Fruit fly (Drosophila melanogaster) whole organism, embryonic: ENCODE data around the gene CG45494.
"Not testable (repeated sequence)": the region's sequence is repeated elsewhere in the genome, so short reads cannot be mapped to it uniquely, and the experiment has no call there.

ENCODE experiments used
- CG12744 ChIP-seq: fragments of 200-800 bp; sonication (Bioruptor generic); optimal IDR thresholded peaks from 2 replicates; lab custom pipeline; 2016; ENCODE audit warnings: missing biosample characterization, missing genetic modification characterization
- CG15479 ChIP-seq: fragments of 200-800 bp; sonication (Bioruptor generic); optimal IDR thresholded peaks from 3 replicates; lab custom pipeline; 2019; ENCODE audit warnings: missing biosample characterization, mild to moderate bottlenecking, missing genetic modification characterization, moderate library complexity
- CG16779 ChIP-seq: fragments of 200-800 bp; sonication (Bioruptor generic); IDR thresholded peaks from 2 replicates; pipeline ENCODE4 v1.3.6; 2022; ENCODE audit warnings: missing biosample characterization, missing genetic modification characterization
- CG34224 ChIP-seq: fragments of 200-800 bp; sonication (Bioruptor generic); IDR thresholded peaks from 3 replicates; pipeline ENCODE4 v1.3.6; 2022; ENCODE audit warnings: missing biosample characterization, missing genetic modification characterization; ENCODE audit not compliant: partially characterized antibody
- CG5180 ChIP-seq: fragments of 200-800 bp; sonication (Bioruptor generic); optimal IDR thresholded peaks from 3 replicates; lab custom pipeline; 2017; ENCODE audit warnings: missing biosample characterization, missing genetic modification characterization, mild to moderate bottlenecking, moderate library complexity, missing genetic modification reagents
- Dll ChIP-seq: fragments of 200-800 bp; sonication (Bioruptor generic); IDR thresholded peaks from 4 replicates; pipeline ENCODE4 v1.3.6; 2022; ENCODE audit warnings: missing biosample characterization, missing genetic modification characterization; ENCODE audit not compliant: partially characterized antibody
- Trl ChIP-seq, 3 experiments: fragments of >200 bp in 2 of 3; fragments of 200-800 bp in 1 of 3; sonication (Bioruptor generic) in 1 of 3; optimal IDR thresholded peaks; 2 replicates in 1 of 3; 3 replicates in 2 of 3; lab custom pipeline; 2016 to 2017; ENCODE audit warnings: missing biosample characterization in 1 of 3, missing genetic modification characterization in 1 of 3
- Vsx1 ChIP-seq: fragments of 200-800 bp; sonication (Bioruptor generic); optimal IDR thresholded peaks from 2 replicates; lab custom pipeline; 2017; ENCODE audit warnings: missing biosample characterization, mild to moderate bottlenecking, missing genetic modification characterization, missing genetic modification reagents
- crc ChIP-seq: fragments of 200-800 bp; sonication (Bioruptor generic); optimal IDR thresholded peaks from 2 replicates; lab custom pipeline; 2016; ENCODE audit warnings: missing biosample characterization, missing genetic modification characterization
- disco-r ChIP-seq: fragments of 200-800 bp; sonication (Bioruptor generic); optimal IDR thresholded peaks from 2 replicates; lab custom pipeline; 2016; ENCODE audit warnings: missing biosample characterization, missing genetic modification characterization
- exex ChIP-seq: fragments of 200-800 bp; sonication (Bioruptor generic); optimal IDR thresholded peaks from 4 replicates; lab custom pipeline; 2018; ENCODE audit warnings: missing biosample characterization, mild to moderate bottlenecking, missing genetic modification characterization, moderate library complexity
- grn ChIP-seq: fragments of 200-800 bp; sonication (Bioruptor generic); optimal IDR thresholded peaks from 3 replicates; lab custom pipeline; 2017; ENCODE audit warnings: missing biosample characterization, missing genetic modification characterization
- seq ChIP-seq: fragments of 200-800 bp; sonication (Bioruptor generic); IDR thresholded peaks from 2 replicates; pipeline ENCODE4 v1.3.6; 2022; ENCODE audit warnings: missing biosample characterization, missing genetic modification characterization
- tgo ChIP-seq: fragments of 200-800 bp; sonication (Bioruptor generic); IDR thresholded peaks from 3 replicates; pipeline ENCODE4 v1.3.6; 2022; ENCODE audit warnings: missing biosample characterization, missing genetic modification characterization
- trh ChIP-seq: fragments of 200-800 bp; sonication (Bioruptor generic); optimal IDR thresholded peaks from 2 replicates; lab custom pipeline; 2016; ENCODE audit warnings: missing biosample characterization, missing genetic modification characterization

Gene CG45494

dm6 chrX:19934194-19934593 is 19.2 kb downstream of the CG45494 start, which contains the start of gene CG45490:
Gene CG45490, minus strand, starts transcription at chrX:19934294.
- not testable (repeated sequence) for TF ChIP-seq CG5180 (GFP tag; lab: Kevin White, UChicago); Trl (optimal IDR thresholded peaks at IDR 0.05; lab: Kevin White, UChicago); Trl (GFP tag; optimal IDR thresholded peaks at IDR 0.05; lab: Kevin White, UChicago); CG16779 (GFP tag; lab: Robert Waterston, UW)

- TF ChIP-seq CG34224 (GFP tag; lab: Robert Waterston, UW); disco-r; grn (GFP tag; lab: Kevin White, UChicago): not testable (repeated sequence)
These were observed 24.3 kb downstream of the CG45494 start, which contains the start of gene CG45489 for dm6 chrX:19929078-19929477. Gene CG45489, minus strand, starts transcription at chrX:19929178.

dm6 chrX:19920335-19920734 is 33.1 kb downstream of the CG45494 start, which contains the start of gene CG45488:
Gene CG45488, minus strand, starts transcription at chrX:19920435.
- not testable (repeated sequence) for TF ChIP-seq seq (GFP tag; lab: Robert Waterston, UW); crc (GFP tag; lab: Kevin White, UChicago); CG12744 (GFP tag; lab: Kevin White, UChicago)

dm6 chrX:19915181-19915580 is 38.2 kb downstream of the CG45494 start, which contains the start of gene CG45487:
Gene CG45487, minus strand, starts transcription at chrX:19915281.
- TF ChIP-seq trh (GFP tag; lab: Kevin White, UChicago); tgo; Vsx1 (GFP tag; lab: Kevin White, UChicago): not testable (repeated sequence)

- TF ChIP-seq Dll (GFP tag; lab: Robert Waterston, UW); CG15479 (GFP tag; lab: Kevin White, UChicago); exex: not testable (repeated sequence)
These were observed 43.4 kb downstream of the CG45494 start, which contains the start of gene CG45486 for dm6 chrX:19910017-19910416. Gene CG45486, minus strand, starts transcription at chrX:19910117.
